Comparison of ENCODE assay signal across 1 fruit fly cellular context in the genomic region with DNA sequence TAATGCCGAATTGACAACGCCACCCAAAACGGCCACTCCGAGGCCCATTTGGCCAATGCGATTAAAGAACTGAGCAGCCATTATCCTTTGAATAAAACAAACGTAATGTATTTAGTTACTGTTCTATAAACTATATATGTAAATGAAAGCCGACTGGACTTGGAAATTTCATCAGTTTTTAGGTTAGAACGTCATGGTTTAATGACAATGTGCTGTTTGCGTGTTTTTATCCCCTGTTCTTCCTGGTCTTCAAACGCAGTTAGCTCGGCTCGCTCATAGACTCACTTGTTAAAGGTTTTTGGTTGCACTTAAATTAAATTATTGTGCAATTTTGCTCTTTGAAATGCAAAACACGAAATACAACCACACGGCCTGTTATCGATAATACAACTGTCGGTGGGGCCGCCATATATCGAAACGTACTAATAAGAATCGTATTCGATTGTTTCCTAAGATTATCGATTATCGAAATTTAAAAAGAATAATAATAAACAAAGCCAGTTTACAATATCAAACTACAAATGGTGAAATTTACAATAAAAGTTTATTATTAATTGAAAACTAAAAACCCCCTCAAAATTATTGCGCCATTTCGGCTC.
TF ChIP-seq lines count a peak whose summit lies in the region.

A gene (minus strand): TSS at position 398 of the 599 bp plus-strand sequence.

TF ChIP-seq in whole organism, embryonic, 481 proteins besides CTCF, POLR2A, EP300 and RAD21 (continued from another document):
- TF ChIP-seq CG16863 (GFP tag; optimal IDR thresholded peaks at IDR 0.05; lab: Kevin White, UChicago) (no peak), ro (GFP tag; IDR thresholded peaks at IDR 0.05; lab: Robert Waterston, UW) (no peak), CG3407 (GFP tag; optimal IDR thresholded peaks at IDR 0.05; lab: Kevin White, UChicago) (no peak), CG2129 (GFP tag; IDR thresholded peaks at IDR 0.05; lab: Robert Waterston, UW; ENCODE audit: partially characterized antibody) (peak; percentile 28; the same call in 1 of the 2 replicates), CG3065 (GFP tag; optimal IDR thresholded peaks at IDR 0.05; lab: Kevin White, UChicago) (no peak), CG13775 (GFP tag; optimal IDR thresholded peaks at IDR 0.05; lab: Kevin White, UChicago) (no peak), wor (GFP tag; IDR thresholded peaks at IDR 0.05; lab: Robert Waterston, UW) (no peak), Myb (GFP tag; optimal IDR thresholded peaks at IDR 0.05; lab: Kevin White, UChicago) (peak; percentile 3), CG14667 (GFP tag; IDR thresholded peaks at IDR 0.05; lab: Robert Waterston, UW) (no peak), CG13624 (GFP tag; optimal IDR thresholded peaks at IDR 0.05; lab: Kevin White, UChicago) (no peak), run (tag; optimal IDR thresholded peaks at IDR 0.05; lab: Kevin White, UChicago) (no peak), CG17568 (GFP tag; optimal IDR thresholded peaks at IDR 0.05; lab: Kevin White, UChicago) (no peak), Mad (GFP tag; optimal IDR thresholded peaks at IDR 0.05; lab: Kevin White, UChicago) (no peak), Gug (GFP tag; IDR thresholded peaks at IDR 0.05; lab: Robert Waterston, UW) (no peak), slbo (GFP tag; IDR thresholded peaks at IDR 0.05; lab: Robert Waterston, UW) (no peak), salm (tag; optimal IDR thresholded peaks at IDR 0.05; lab: Kevin White, UChicago) (no peak), chif (GFP tag; optimal IDR thresholded peaks at IDR 0.05; lab: Kevin White, UChicago) (no peak), pzg (GFP tag; optimal IDR thresholded peaks at IDR 0.05; lab: Kevin White, UChicago) (peak; percentile 45), CG7786 (GFP tag; optimal IDR thresholded peaks at IDR 0.05; lab: Kevin White, UChicago) (no peak), sens (GFP tag; lab: Kevin White, UChicago) (peak; percentile 69), ssp (GFP tag; IDR thresholded peaks at IDR 0.05; lab: Robert Waterston, UW) (no peak), CG15696 (tag; optimal IDR thresholded peaks at IDR 0.05; lab: Kevin White, UChicago) (no peak), zfh1 (GFP tag; IDR thresholded peaks at IDR 0.05; lab: Robert Waterston, UW) (no peak), shn (GFP tag; optimal IDR thresholded peaks at IDR 0.05; lab: Kevin White, UChicago) (no peak), MESR4 (GFP tag; optimal IDR thresholded peaks at IDR 0.05; lab: Kevin White, UChicago) (peak; percentile 43), her (GFP tag; optimal IDR thresholded peaks at IDR 0.05; lab: Kevin White, UChicago) (no peak), CG18476 (GFP tag; optimal IDR thresholded peaks at IDR 0.05; lab: Kevin White, UChicago) (no peak), CG13296 (GFP tag; optimal IDR thresholded peaks at IDR 0.05; lab: Kevin White, UChicago) (no peak), CG4617 (GFP tag; optimal IDR thresholded peaks at IDR 0.05; lab: Kevin White, UChicago; ENCODE audit: borderline replicate concordance) (no peak), CG2116 (GFP tag; optimal IDR thresholded peaks at IDR 0.05; lab: Kevin White, UChicago) (peak; percentile 82), Dp (GFP tag; optimal IDR thresholded peaks at IDR 0.05; lab: Kevin White, UChicago) (peak; percentile 81), YL-1 (GFP tag; optimal IDR thresholded peaks at IDR 0.05; lab: Kevin White, UChicago) (peak; percentile 82), CG4820 (GFP tag; optimal IDR thresholded peaks at IDR 0.05; lab: Kevin White, UChicago) (no peak)
TF ChIP-seq in whole organism, embryonic: peak in this region for 56.
